Fruit fly (Drosophila melanogaster): ENCODE measurements around the gene HP1D3csd.

Gene HP1D3csd

DNA sequence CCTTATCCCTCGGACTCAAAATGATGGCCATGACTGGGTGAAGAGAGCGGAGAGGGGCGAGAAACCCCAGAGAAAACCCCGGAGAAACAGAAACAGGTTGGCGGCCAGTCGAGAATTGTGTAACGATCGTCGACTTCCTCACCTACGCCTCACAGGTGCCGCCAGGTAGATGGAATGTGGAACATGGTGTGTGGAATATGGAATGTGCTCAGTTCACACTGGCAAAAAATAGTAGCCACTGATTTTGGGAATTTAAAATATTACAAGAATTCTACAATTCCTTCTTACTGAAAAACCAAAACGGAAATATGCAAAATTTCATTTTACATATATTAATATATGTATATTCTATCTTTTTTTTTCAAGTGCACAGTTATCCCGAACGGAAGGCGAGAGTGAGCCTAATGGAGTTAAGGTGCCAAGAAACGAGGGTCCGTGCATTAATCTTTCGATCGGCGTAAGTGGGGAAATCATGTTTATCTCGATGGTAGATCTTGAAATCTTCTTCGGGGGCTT, 34.0 kb upstream of the HP1D3csd start (continued):
- peak; percentile 83 for TF ChIP-seq lmd (GFP tag; IDR thresholded peaks at IDR 0.05)
- no peak for TF ChIP-seq Myb (GFP tag; optimal IDR thresholded peaks at IDR 0.05)
- TF ChIP-seq Elba2 (GFP tag; optimal IDR thresholded peaks at IDR 0.05), result peak; percentile 67
- TF ChIP-seq CG3726 (GFP tag; IDR thresholded peaks at IDR 0.05), result peak; percentile 77; the same call in 2 of the 3 replicates
- peak; percentile 67 for TF ChIP-seq CG4328 (GFP tag; optimal IDR thresholded peaks at IDR 0.05)
- no peak for TF ChIP-seq zfh2 (GFP tag; optimal IDR thresholded peaks at IDR 0.05)
- TF ChIP-seq otp (GFP tag; IDR thresholded peaks at IDR 0.05), result peak; percentile 87
- peak; percentile 84 for TF ChIP-seq Drgx (GFP tag; IDR thresholded peaks at IDR 0.05)
- peak; percentile 29 for TF ChIP-seq CrebB (tag; optimal IDR thresholded peaks at IDR 0.05)
- TF ChIP-seq E2f1 (GFP tag; IDR thresholded peaks at IDR 0.05), result peak; percentile 78
- TF ChIP-seq CG13894 (tag; optimal IDR thresholded peaks at IDR 0.05), result peak; percentile 40
- TF ChIP-seq Chrac-16 (GFP tag; optimal IDR thresholded peaks at IDR 0.05), result peak; percentile 85
- peak; percentile 92 for TF ChIP-seq CG10959 (GFP tag; IDR thresholded peaks at IDR 0.05)
- TF ChIP-seq tup (GFP tag; optimal IDR thresholded peaks at IDR 0.05), result peak; percentile 65
- no peak for TF ChIP-seq CG11398 (GFP tag; optimal IDR thresholded peaks at IDR 0.05)
- peak; percentile 79 for TF ChIP-seq CG4730 (GFP tag; IDR thresholded peaks at IDR 0.05)
- no peak for TF ChIP-seq Mes4 (GFP tag; optimal IDR thresholded peaks at IDR 0.05)
- peak; percentile 64 for TF ChIP-seq Lhr (GFP tag; optimal IDR thresholded peaks at IDR 0.05)
- peak; percentile 65; the same call in 2 of the 3 replicates for TF ChIP-seq z (GFP tag; IDR thresholded peaks at IDR 0.05)
- TF ChIP-seq CG6654 (GFP tag; optimal IDR thresholded peaks at IDR 0.05), result peak; percentile 28
- peak; percentile 56; the same call in 1 of the 2 replicates for TF ChIP-seq CG14014 (GFP tag; IDR thresholded peaks at IDR 0.05)
- TF ChIP-seq CG14860 (GFP tag; IDR thresholded peaks at IDR 0.05; ENCODE audit: partially characterized antibody), result no peak
- no peak for TF ChIP-seq Dfd (GFP tag; optimal IDR thresholded peaks at IDR 0.05)
- TF ChIP-seq toy (GFP tag; IDR thresholded peaks at IDR 0.05), result peak; percentile 64
- TF ChIP-seq wek (GFP tag; optimal IDR thresholded peaks at IDR 0.05), result no peak
- TF ChIP-seq Dbx (GFP tag; IDR thresholded peaks at IDR 0.05), result peak; percentile 85
- peak; percentile 65 for TF ChIP-seq CG3065 (GFP tag; optimal IDR thresholded peaks at IDR 0.05)
- peak; percentile 54 for TF ChIP-seq Asciz (GFP tag; optimal IDR thresholded peaks at IDR 0.05)
- TF ChIP-seq Opbp (GFP tag; IDR thresholded peaks at IDR 0.05; ENCODE audit: partially characterized antibody), result no peak
- TF ChIP-seq yki (optimal IDR thresholded peaks at IDR 0.05), result no peak
- no peak for TF ChIP-seq Bteb2 (GFP tag; optimal IDR thresholded peaks at IDR 0.05)
- TF ChIP-seq HLH54F (GFP tag; optimal IDR thresholded peaks at IDR 0.05), result no peak
- peak; percentile 79 for TF ChIP-seq CG30403 (GFP tag; optimal IDR thresholded peaks at IDR 0.05)
- peak; percentile 63 for TF ChIP-seq CG15011 (GFP tag; optimal IDR thresholded peaks at IDR 0.05)
- peak; percentile 37 for TF ChIP-seq Jarid2 (GFP tag; optimal IDR thresholded peaks at IDR 0.05)
- no peak for TF ChIP-seq pan (optimal IDR thresholded peaks at IDR 0.05)
- peak in 1 of 2 experiments; percentile 76 for TF ChIP-seq pan (GFP tag; optimal IDR thresholded peaks at IDR 0.05 in 1 of 2, IDR thresholded peaks at IDR 0.05 in 1 of 2)
- TF ChIP-seq CG33213 (GFP tag; optimal IDR thresholded peaks at IDR 0.05), result peak; percentile 5
- TF ChIP-seq Ssrp (tag; optimal IDR thresholded peaks at IDR 0.05), result peak; percentile 81
- peak; percentile 70 for TF ChIP-seq CG9215 (GFP tag; IDR thresholded peaks at IDR 0.05)
- peak; percentile 61 for TF ChIP-seq MTF-1 (GFP tag; optimal IDR thresholded peaks at IDR 0.05; ENCODE audit: borderline replicate concordance)
- no peak for TF ChIP-seq pzg (GFP tag; optimal IDR thresholded peaks at IDR 0.05)
- TF ChIP-seq HHEX (GFP tag; optimal IDR thresholded peaks at IDR 0.05), result peak; percentile 74
- TF ChIP-seq CG10565 (GFP tag; optimal IDR thresholded peaks at IDR 0.05), result no peak
- TF ChIP-seq unpg (GFP tag; optimal IDR thresholded peaks at IDR 0.05), result peak; percentile 88
- TF ChIP-seq CG1529 (GFP tag; optimal IDR thresholded peaks at IDR 0.05), result peak; percentile 76
- TF ChIP-seq CG10431 (GFP tag; optimal IDR thresholded peaks at IDR 0.05), result peak; percentile 66
- TF ChIP-seq lilli (GFP tag; optimal IDR thresholded peaks at IDR 0.05), result peak; percentile 65
- no peak for TF ChIP-seq schlank (tag; optimal IDR thresholded peaks at IDR 0.05)
- no peak for TF ChIP-seq bowl (GFP tag; IDR thresholded peaks at IDR 0.05)
- TF ChIP-seq CG15696 (tag; optimal IDR thresholded peaks at IDR 0.05), result peak; percentile 99
